Worm (Caenorhabditis elegans): ENCODE results near the gene rmd-6.

rmd-6 gene

ce11 chrIV:5090993-5091793 lies 22.5 kb downstream of the rmd-6 start, which contains the start of the genes snpn-1 and C02B10.4 (continued):
- peak; percentile 54 for TF ChIP-seq nhr-19 (GFP tag; conservative IDR thresholded peaks at IDR 0.05)
- no peak for TF ChIP-seq egl-27 (tag; optimal IDR thresholded peaks at IDR 0.05)
- peak; percentile 65 for TF ChIP-seq swsn-7 (tag; optimal IDR thresholded peaks at IDR 0.05)
- TF ChIP-seq fkh-10 (GFP tag; optimal IDR thresholded peaks at IDR 0.05): peak; percentile 16
- TF ChIP-seq nhr-237 (tag; optimal IDR thresholded peaks at IDR 0.05): no peak
- TF ChIP-seq ceh-63 (GFP tag; optimal IDR thresholded peaks at IDR 0.05): no peak
- peak; percentile 56 for TF ChIP-seq lin-14 (GFP tag; optimal IDR thresholded peaks at IDR 0.05)
- TF ChIP-seq pax-3 (tag; optimal IDR thresholded peaks at IDR 0.05): no peak
- no peak for TF ChIP-seq nhr-76 (tag; optimal IDR thresholded peaks at IDR 0.05)
- peak; percentile 48 for TF ChIP-seq irx-1 (tag; optimal IDR thresholded peaks at IDR 0.05)
- TF ChIP-seq unc-98 (GFP tag; IDR thresholded peaks at IDR 0.05): no peak
- no peak for TF ChIP-seq ceh-90 (tag; optimal IDR thresholded peaks at IDR 0.05)
- no peak for TF ChIP-seq fkh-4 (tag; optimal IDR thresholded peaks at IDR 0.05; ENCODE audit: borderline replicate concordance)
- no peak for TF ChIP-seq vab-15 (tag; optimal IDR thresholded peaks at IDR 0.05)
- no peak for TF ChIP-seq elt-3 (tag; optimal IDR thresholded peaks at IDR 0.05)
- TF ChIP-seq F16B12.6 (tag; optimal IDR thresholded peaks at IDR 0.05): peak; percentile 92
- TF ChIP-seq C04F5.9 (tag; optimal IDR thresholded peaks at IDR 0.05): peak; percentile 10
- no peak for TF ChIP-seq ztf-4 (tag; optimal IDR thresholded peaks at IDR 0.05)
- no peak for TF ChIP-seq pag-3 (tag; optimal IDR thresholded peaks at IDR 0.05; ENCODE audit: borderline replicate concordance, insufficient read depth)
- peak; percentile 59 for TF ChIP-seq C16A3.4 (tag; optimal IDR thresholded peaks at IDR 0.05)
- TF ChIP-seq ztf-11 (tag; optimal IDR thresholded peaks at IDR 0.05): no peak
- peak; percentile 56 for TF ChIP-seq tbx-2 (tag; optimal IDR thresholded peaks at IDR 0.05)
- TF ChIP-seq nhr-28 (tag; optimal IDR thresholded peaks at IDR 0.05): no peak
- TF ChIP-seq dsc-1 (tag; optimal IDR thresholded peaks at IDR 0.05): peak; percentile 50
- TF ChIP-seq blmp-1 (tag; optimal IDR thresholded peaks at IDR 0.05): peak; percentile 23
- TF ChIP-seq unc-30 (tag; optimal IDR thresholded peaks at IDR 0.05): no peak
- no peak for TF ChIP-seq zag-1 (tag; optimal IDR thresholded peaks at IDR 0.05)
- peak; percentile 23 for TF ChIP-seq lin-13 (GFP tag; optimal IDR thresholded peaks at IDR 0.05)
- TF ChIP-seq skn-1 (tag; optimal IDR thresholded peaks at IDR 0.05): no peak
- no peak for TF ChIP-seq grh-1 (GFP tag; IDR thresholded peaks at IDR 0.05)
- peak; percentile 51; the same call in 1 of the 2 replicates for TF ChIP-seq isw-1 (GFP tag; IDR thresholded peaks at IDR 0.05)
- TF ChIP-seq xbp-1 (tag; optimal IDR thresholded peaks at IDR 0.05): peak; percentile 50
- TF ChIP-seq lin-15B (tag; optimal IDR thresholded peaks at IDR 0.05): no peak

ce11 chrIV:5093462-5093861 lies 24.8 kb downstream of the rmd-6 start:
- no peak for TF ChIP-seq mep-1 (tag; optimal IDR thresholded peaks at IDR 0.05)
- no peak for TF ChIP-seq sptf-1 (tag; optimal IDR thresholded peaks at IDR 0.05)
- no peak for TF ChIP-seq swsn-7 (tag; optimal IDR thresholded peaks at IDR 0.05)
- TF ChIP-seq dpl-1 (GFP tag; optimal IDR thresholded peaks at IDR 0.05): no peak
- TF ChIP-seq unc-98 (GFP tag; IDR thresholded peaks at IDR 0.05): no peak
- TF ChIP-seq grh-1 (GFP tag; IDR thresholded peaks at IDR 0.05): no peak
- TF ChIP-seq ceh-82 (tag; optimal IDR thresholded peaks at IDR 0.05): no peak
- no peak for TF ChIP-seq vab-15 (tag; optimal IDR thresholded peaks at IDR 0.05)
- no peak for TF ChIP-seq zip-4 (GFP tag; optimal IDR thresholded peaks at IDR 0.05)
- TF ChIP-seq snu-23 (GFP tag; optimal IDR thresholded peaks at IDR 0.05): no peak
- no peak for TF ChIP-seq tlp-1 (tag; optimal IDR thresholded peaks at IDR 0.05)
- TF ChIP-seq snpc-4 (tag; optimal IDR thresholded peaks at IDR 0.05): no peak
- TF ChIP-seq sup-37 (GFP tag; optimal IDR thresholded peaks at IDR 0.05): no peak
- TF ChIP-seq irx-1 (tag; optimal IDR thresholded peaks at IDR 0.05): no peak
- no peak for TF ChIP-seq ces-1 (GFP tag; optimal IDR thresholded peaks at IDR 0.05)
- no peak for TF ChIP-seq ceh-90 (tag; optimal IDR thresholded peaks at IDR 0.05)
- TF ChIP-seq C34B4.2 (tag; optimal IDR thresholded peaks at IDR 0.05): no peak
- TF ChIP-seq unc-30 (tag; optimal IDR thresholded peaks at IDR 0.05): no peak
